Worm (Caenorhabditis elegans): Measurements from ENCODE around the gene rpoa-12.

The rpoa-12 gene

DNA sequence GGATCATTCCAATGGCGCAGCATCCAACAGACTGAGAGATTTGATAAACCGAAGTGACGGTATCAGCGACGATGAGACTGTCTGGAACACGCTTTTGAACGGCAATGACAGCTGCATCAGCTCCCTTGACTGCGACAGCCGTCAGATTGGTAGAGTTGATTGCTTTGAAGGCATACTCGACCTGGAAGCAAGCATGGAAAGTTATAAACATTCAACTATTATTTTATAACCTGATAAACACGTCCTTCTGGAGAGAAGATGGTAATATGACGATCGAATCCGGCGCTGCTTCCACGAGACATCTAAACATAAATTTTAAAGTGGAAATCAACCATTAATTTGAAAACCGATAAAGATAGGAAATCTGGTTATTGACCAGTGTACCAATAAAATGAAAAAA is 787 bp downstream of the rpoa-12 start, which contains the start of gene pas-1:
pas-1 (minus strand) TSS at position 302 of the 400 bp plus-strand sequence.
- TF ChIP-seq flt-1 (GFP tag; IDR thresholded peaks at IDR 0.05) (no peak), cog-1 (tag; optimal IDR thresholded peaks at IDR 0.05) (no peak), ztf-23 (GFP tag; IDR thresholded peaks at IDR 0.05) (no peak), ref-1 (GFP tag; conservative IDR thresholded peaks at IDR 0.05) (no peak)

DNA sequence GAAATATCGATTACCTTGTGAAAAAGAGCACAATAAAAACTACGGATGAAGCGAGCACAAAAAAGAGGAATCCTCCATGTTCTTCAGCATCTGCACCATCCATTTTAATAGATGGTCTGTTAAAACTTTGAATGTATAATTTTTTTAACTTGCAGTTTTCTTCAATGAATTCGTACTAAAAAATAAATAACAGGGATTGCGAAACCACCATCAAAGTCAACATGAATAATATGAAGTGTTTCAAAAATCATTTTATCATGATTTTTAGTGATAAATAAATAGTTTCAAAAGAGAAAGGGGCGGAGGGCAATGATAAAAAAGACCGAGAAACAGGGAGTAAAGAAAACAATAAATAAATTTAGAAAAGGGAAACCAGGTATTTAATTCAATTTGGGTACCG is 1.8 kb downstream of the rpoa-12 start, which contains the start of gene dhs-22:
dhs-22 (minus strand) TSS at position 116 of the 400 bp plus-strand sequence.
- TF ChIP-seq ztf-29 (GFP tag; IDR thresholded peaks at IDR 0.05) (no peak), tab-1 (GFP tag; IDR thresholded peaks at IDR 0.05) (no peak), cog-1 (tag; optimal IDR thresholded peaks at IDR 0.05) (no peak), flt-1 (GFP tag; IDR thresholded peaks at IDR 0.05) (no peak), med-1 (GFP tag; optimal IDR thresholded peaks at IDR 0.05; ENCODE audit: insufficient read depth) (no peak), klf-2 (GFP tag; conservative IDR thresholded peaks at IDR 0.05) (no peak)

DNA sequence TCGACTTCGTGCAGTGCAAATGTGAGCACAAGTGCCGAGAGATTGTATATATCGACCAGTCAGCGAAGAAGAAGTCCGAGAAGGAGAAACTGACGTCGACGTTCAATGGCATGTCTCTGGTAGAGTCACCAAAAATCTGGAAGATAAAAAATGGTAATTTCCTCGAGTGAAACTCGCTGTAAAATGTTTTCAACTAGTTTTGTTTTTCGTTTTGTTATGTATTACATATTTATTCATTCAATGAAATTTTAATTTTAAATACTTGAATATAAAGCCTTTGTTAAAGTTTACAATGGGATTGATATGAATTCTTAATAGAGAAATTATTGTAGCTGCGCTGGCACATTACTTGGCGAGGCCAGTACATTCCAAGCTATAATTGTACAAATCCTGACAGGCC is 3.2 kb downstream of the rpoa-12 start:
- TF ChIP-seq klf-2 (GFP tag; conservative IDR thresholded peaks at IDR 0.05) (no peak), ztf-29 (GFP tag; IDR thresholded peaks at IDR 0.05) (no peak), ref-1 (GFP tag; conservative IDR thresholded peaks at IDR 0.05) (no peak), cog-1 (tag; optimal IDR thresholded peaks at IDR 0.05) (no peak), ztf-23 (GFP tag; IDR thresholded peaks at IDR 0.05) (no peak)

DNA sequence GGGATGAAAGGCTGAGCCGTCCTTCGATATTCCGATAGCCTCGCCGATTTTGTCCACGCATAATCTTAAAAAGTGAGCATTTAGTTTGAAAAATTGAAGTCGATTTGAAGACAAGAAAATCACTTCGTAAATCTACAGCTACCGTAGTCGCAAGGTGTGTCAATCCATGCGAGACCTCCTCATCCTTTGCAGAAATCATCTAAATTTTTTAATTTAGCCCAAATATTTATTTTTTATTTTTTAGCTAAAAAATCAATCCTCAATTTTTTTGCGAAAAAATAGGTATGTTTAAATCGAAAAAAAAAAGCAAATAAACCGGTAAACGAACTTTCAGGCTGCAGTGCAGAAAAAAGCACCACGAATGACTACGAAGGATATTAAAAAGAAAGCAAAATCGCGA is 5.4 kb downstream of the rpoa-12 start, which contains the start of the genes nxf-2 and set-31:
nxf-2 (minus strand) TSS at position 101 of the 400 bp plus-strand sequence.
set-31 (plus strand) TSS at position 169 of the 400 bp plus-strand sequence.
- TF ChIP-seq T22C8.4 (GFP tag; IDR thresholded peaks at IDR 0.05) (no peak), ztf-23 (GFP tag; IDR thresholded peaks at IDR 0.05) (no peak), cog-1 (tag; optimal IDR thresholded peaks at IDR 0.05) (no peak), ztf-29 (GFP tag; IDR thresholded peaks at IDR 0.05) (no peak)

DNA sequence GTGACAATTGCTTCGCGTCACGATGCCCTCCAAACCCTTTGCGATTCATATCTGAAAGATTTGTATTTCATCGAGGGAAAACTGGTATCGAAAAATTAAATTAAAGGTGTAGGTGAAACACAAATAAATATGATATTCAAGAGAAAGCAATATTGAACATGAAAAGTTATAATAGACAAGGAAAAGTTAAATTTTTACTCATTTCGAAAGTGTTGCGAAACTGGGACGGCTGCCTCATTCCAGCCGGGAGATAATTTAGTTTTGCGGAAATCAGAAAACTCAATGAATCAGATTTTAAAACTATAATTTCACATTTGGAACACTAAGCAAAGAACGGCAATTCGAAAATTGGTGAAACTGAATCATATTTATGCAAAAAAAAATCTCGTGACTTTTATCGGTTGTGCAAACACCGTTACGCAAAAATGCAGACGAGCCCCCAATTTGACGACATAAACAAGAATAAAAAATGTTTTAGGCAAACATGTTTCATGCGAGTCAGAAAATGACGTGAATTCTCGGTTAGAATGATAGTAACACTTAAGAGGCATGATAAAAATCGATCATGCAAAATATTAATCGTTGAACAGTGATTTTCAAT is 8.0 kb downstream of the rpoa-12 start, which contains the start of the genes nxf-1 and C15H11.11:
nxf-1 (minus strand) TSS at position 51 of the 601 bp plus-strand sequence.
C15H11.11 (plus strand) TSS at position 536 of the 601 bp plus-strand sequence.
- TF ChIP-seq ztf-29 (GFP tag; IDR thresholded peaks at IDR 0.05) (no peak), T22C8.4 (GFP tag; IDR thresholded peaks at IDR 0.05) (no peak), ref-1 (GFP tag; conservative IDR thresholded peaks at IDR 0.05) (no peak), cog-1 (tag; optimal IDR thresholded peaks at IDR 0.05) (no peak), klf-2 (GFP tag; conservative IDR thresholded peaks at IDR 0.05) (no peak), med-1 (GFP tag; optimal IDR thresholded peaks at IDR 0.05; ENCODE audit: insufficient read depth) (no peak), ztf-23 (GFP tag; IDR thresholded peaks at IDR 0.05) (no peak), flt-1 (GFP tag; IDR thresholded peaks at IDR 0.05) (no peak), tab-1 (GFP tag; IDR thresholded peaks at IDR 0.05) (no peak)

DNA sequence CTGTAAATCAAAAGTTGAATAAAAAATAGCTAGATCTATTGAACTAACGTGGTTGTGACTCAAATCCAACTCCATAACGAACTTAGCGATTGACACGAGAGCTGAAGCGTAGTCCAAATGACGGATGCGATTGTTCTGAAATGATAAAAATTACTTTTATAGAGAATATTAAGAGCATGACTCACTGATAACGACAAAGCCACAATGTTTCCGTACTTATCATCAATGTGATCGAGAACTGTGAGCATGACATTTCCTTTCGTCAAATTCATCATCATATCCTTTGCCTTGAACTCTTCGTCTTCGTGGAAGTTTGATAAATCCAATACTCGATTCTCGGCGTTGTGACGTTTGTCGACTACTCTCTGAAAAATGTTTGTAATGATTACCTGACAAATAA is 9.1 kb downstream of the rpoa-12 start:
- TF ChIP-seq ztf-23 (GFP tag; IDR thresholded peaks at IDR 0.05), result no peak
- no peak for TF ChIP-seq cog-1 (tag; optimal IDR thresholded peaks at IDR 0.05)
- TF ChIP-seq ref-1 (GFP tag; conservative IDR thresholded peaks at IDR 0.05), result no peak
- TF ChIP-seq tab-1 (GFP tag; IDR thresholded peaks at IDR 0.05), result no peak
- TF ChIP-seq T22C8.4 (GFP tag; IDR thresholded peaks at IDR 0.05), result no peak
- TF ChIP-seq med-1 (GFP tag; optimal IDR thresholded peaks at IDR 0.05; ENCODE audit: insufficient read depth), result no peak
- no peak for TF ChIP-seq flt-1 (GFP tag; IDR thresholded peaks at IDR 0.05)
- TF ChIP-seq klf-2 (GFP tag; conservative IDR thresholded peaks at IDR 0.05), result no peak
- TF ChIP-seq ztf-29 (GFP tag; IDR thresholded peaks at IDR 0.05), result no peak

DNA sequence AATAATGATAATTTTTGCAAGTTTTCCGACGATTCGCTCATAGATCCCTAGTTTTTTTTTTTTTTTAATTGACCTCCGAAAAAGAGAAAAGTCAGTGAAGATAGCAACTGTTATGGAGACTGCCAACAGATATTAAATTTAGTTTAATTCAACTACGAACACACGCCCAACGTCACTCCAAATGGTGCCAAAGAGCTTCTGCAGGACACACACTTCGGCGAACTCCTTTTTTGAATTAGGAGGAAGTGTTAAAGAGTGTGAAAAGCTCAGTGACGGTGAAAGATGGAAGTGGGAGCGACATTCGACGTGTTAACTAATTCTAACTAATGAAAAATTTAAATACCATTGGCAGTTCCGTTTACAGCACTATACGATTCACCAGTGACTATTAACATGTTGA is 11.1 kb downstream of the rpoa-12 start:
- TF ChIP-seq T22C8.4 (GFP tag; IDR thresholded peaks at IDR 0.05), result no peak
- TF ChIP-seq flt-1 (GFP tag; IDR thresholded peaks at IDR 0.05), result no peak
- TF ChIP-seq med-1 (GFP tag; optimal IDR thresholded peaks at IDR 0.05; ENCODE audit: insufficient read depth), result no peak
- no peak for TF ChIP-seq tab-1 (GFP tag; IDR thresholded peaks at IDR 0.05)
- no peak for TF ChIP-seq ref-1 (GFP tag; conservative IDR thresholded peaks at IDR 0.05)
- TF ChIP-seq ztf-29 (GFP tag; IDR thresholded peaks at IDR 0.05), result no peak
- no peak for TF ChIP-seq ztf-23 (GFP tag; IDR thresholded peaks at IDR 0.05)
- TF ChIP-seq cog-1 (tag; optimal IDR thresholded peaks at IDR 0.05), result no peak
- no peak for TF ChIP-seq klf-2 (GFP tag; conservative IDR thresholded peaks at IDR 0.05)

DNA sequence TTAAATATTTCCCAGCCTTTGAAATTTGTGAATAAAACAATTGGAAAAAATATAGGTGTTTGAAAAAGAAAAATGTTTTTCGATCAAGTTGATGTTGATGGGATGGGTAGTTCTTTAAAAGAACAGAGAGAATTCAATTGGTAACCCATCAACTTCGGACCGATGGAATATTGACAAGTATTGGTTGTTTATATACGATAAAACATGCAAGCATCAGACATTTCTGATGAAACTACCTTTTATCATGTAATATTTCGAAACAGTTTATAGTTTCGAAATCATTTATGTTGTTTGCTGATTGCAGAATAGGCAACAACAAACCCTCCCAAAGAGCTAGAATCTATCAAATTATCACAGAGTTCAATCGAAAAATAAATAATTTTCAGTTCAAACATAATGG is 13.2 kb downstream of the rpoa-12 start:
- TF ChIP-seq ztf-23 (GFP tag; IDR thresholded peaks at IDR 0.05), result no peak

DNA sequence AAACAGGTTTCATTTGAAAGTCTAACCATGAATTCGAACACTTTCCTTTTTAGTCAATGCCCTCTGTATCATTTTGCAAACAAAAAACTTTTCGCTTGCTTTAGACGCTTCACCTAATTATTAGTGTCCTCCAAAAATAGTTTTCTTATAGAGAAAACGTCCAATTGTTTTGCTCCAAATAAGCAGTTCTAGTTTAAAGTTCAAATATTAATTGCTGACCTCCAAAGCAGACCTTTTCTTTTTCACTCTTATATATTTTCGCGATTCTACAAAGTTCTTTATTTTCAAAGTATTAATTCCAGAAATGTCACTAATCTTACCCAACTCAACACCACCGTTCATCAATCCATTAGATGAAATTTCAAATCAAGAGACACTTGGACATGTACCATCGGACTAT is 14.3 kb downstream of the rpoa-12 start, which contains the start of gene gnrr-2:
gnrr-2 (plus strand) TSS at position 301 of the 400 bp plus-strand sequence.
- TF ChIP-seq med-1 (GFP tag; optimal IDR thresholded peaks at IDR 0.05; ENCODE audit: insufficient read depth), result no peak
- no peak for TF ChIP-seq ztf-23 (GFP tag; IDR thresholded peaks at IDR 0.05)
- TF ChIP-seq klf-2 (GFP tag; conservative IDR thresholded peaks at IDR 0.05), result no peak
- TF ChIP-seq tab-1 (GFP tag; IDR thresholded peaks at IDR 0.05), result no peak
- TF ChIP-seq T22C8.4 (GFP tag; IDR thresholded peaks at IDR 0.05), result no peak
- TF ChIP-seq flt-1 (GFP tag; IDR thresholded peaks at IDR 0.05), result no peak
- TF ChIP-seq cog-1 (tag; optimal IDR thresholded peaks at IDR 0.05), result no peak
- no peak for TF ChIP-seq ztf-29 (GFP tag; IDR thresholded peaks at IDR 0.05)
- TF ChIP-seq ref-1 (GFP tag; conservative IDR thresholded peaks at IDR 0.05), result no peak

DNA sequence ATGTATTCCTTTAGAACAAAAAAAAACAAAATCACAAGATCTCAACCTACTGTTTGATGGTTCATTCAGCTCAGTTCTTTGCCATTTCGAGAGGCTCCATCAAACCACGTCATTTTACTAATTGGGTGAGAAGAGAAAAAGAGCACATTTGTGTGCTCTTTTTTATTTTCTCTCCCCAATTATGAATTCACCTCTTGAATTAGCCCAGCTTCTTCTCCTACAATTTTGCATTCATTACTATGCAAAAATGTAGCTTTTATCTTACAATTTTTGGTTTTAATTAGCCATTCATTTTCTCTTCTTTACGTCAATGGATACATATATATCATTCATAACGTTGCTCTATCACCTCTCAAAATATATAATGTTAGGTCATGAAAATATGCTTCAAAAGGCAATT is 17.5 kb downstream of the rpoa-12 start:
- TF ChIP-seq tab-1 (GFP tag; IDR thresholded peaks at IDR 0.05), result no peak
- no peak for TF ChIP-seq T22C8.4 (GFP tag; IDR thresholded peaks at IDR 0.05)
- no peak for TF ChIP-seq ztf-29 (GFP tag; IDR thresholded peaks at IDR 0.05)
- no peak for TF ChIP-seq ztf-23 (GFP tag; IDR thresholded peaks at IDR 0.05)
- no peak for TF ChIP-seq cog-1 (tag; optimal IDR thresholded peaks at IDR 0.05)
- no peak for TF ChIP-seq med-1 (GFP tag; optimal IDR thresholded peaks at IDR 0.05; ENCODE audit: insufficient read depth)
- no peak for TF ChIP-seq klf-2 (GFP tag; conservative IDR thresholded peaks at IDR 0.05)
- no peak for TF ChIP-seq ref-1 (GFP tag; conservative IDR thresholded peaks at IDR 0.05)
- TF ChIP-seq flt-1 (GFP tag; IDR thresholded peaks at IDR 0.05), result no peak
